Fruit fly (Drosophila melanogaster): ENCODE results near the gene Taf7.

Gene Taf7

dm6 chr3R:7894586-7894985 lies 12.5 kb upstream of the Taf7 start:
- TF ChIP-seq CG12605 (GFP tag; IDR thresholded peaks at IDR 0.05): no peak
- TF ChIP-seq CG8159 (tag; optimal IDR thresholded peaks at IDR 0.05): no peak
- TF ChIP-seq Pif1A (GFP tag; optimal IDR thresholded peaks at IDR 0.05): no peak
- TF ChIP-seq Pif1B (GFP tag; optimal IDR thresholded peaks at IDR 0.05): no peak
- no peak for TF ChIP-seq CG32121 (GFP tag; IDR thresholded peaks at IDR 0.05)
- TF ChIP-seq Snoo (tag; optimal IDR thresholded peaks at IDR 0.05): no peak
- TF ChIP-seq CG8301 (tag; optimal IDR thresholded peaks at IDR 0.05): no peak
- 0 out of 3 replicates have a peak, but pooled peaks have one; percentile 42 for TF ChIP-seq fd96Ca (GFP tag; IDR thresholded peaks at IDR 0.05)
- no peak for TF ChIP-seq CG9948 (tag; optimal IDR thresholded peaks at IDR 0.05)
- TF ChIP-seq D1 (tag; optimal IDR thresholded peaks at IDR 0.05): no peak
- TF ChIP-seq CG14655 (GFP tag; optimal IDR thresholded peaks at IDR 0.05): peak; percentile 18
- TF ChIP-seq EcR (GFP tag; optimal IDR thresholded peaks at IDR 0.05): no peak
- no peak for TF ChIP-seq CG15710 (tag; optimal IDR thresholded peaks at IDR 0.05)
- TF ChIP-seq CG17806 (tag; optimal IDR thresholded peaks at IDR 0.05): no peak
- no peak for TF ChIP-seq CG4496 (GFP tag; IDR thresholded peaks at IDR 0.05)

- TF ChIP-seq gl (tag; optimal IDR thresholded peaks at IDR 0.05): peak; percentile 82
- peak; percentile 83 for TF ChIP-seq rn (GFP tag; IDR thresholded peaks at IDR 0.05)
- TF ChIP-seq Pif1B (GFP tag; optimal IDR thresholded peaks at IDR 0.05): peak; percentile 84
- TF ChIP-seq Pif1A (GFP tag; optimal IDR thresholded peaks at IDR 0.05): peak; percentile 83
- TF ChIP-seq Ets98B (GFP tag; IDR thresholded peaks at IDR 0.05): peak; percentile 95
- peak; percentile 66 for TF ChIP-seq CG10348 (GFP tag; IDR thresholded peaks at IDR 0.05)
- no peak for TF ChIP-seq CG14655 (GFP tag; optimal IDR thresholded peaks at IDR 0.05)
- no peak for TF ChIP-seq EcR (GFP tag; optimal IDR thresholded peaks at IDR 0.05)
- peak; percentile 91 for TF ChIP-seq CG8159 (tag; optimal IDR thresholded peaks at IDR 0.05)
- no peak for TF ChIP-seq Snoo (tag; optimal IDR thresholded peaks at IDR 0.05)
- TF ChIP-seq CG32121 (GFP tag; IDR thresholded peaks at IDR 0.05): peak; percentile 95
- TF ChIP-seq CG13204 (GFP tag; optimal IDR thresholded peaks at IDR 0.05): no peak
- TF ChIP-seq D1 (tag; optimal IDR thresholded peaks at IDR 0.05): peak; percentile 80
- TF ChIP-seq CG12605 (GFP tag; IDR thresholded peaks at IDR 0.05): peak; percentile 94; the same call in 1 of the 2 replicates
- no peak for TF ChIP-seq CG34367 (tag; optimal IDR thresholded peaks at IDR 0.05)
- TF ChIP-seq CG4496 (GFP tag; IDR thresholded peaks at IDR 0.05): peak; percentile 95
- TF ChIP-seq CG9948 (tag; optimal IDR thresholded peaks at IDR 0.05): peak; percentile 86
- TF ChIP-seq CG15710 (tag; optimal IDR thresholded peaks at IDR 0.05): peak; percentile 91
- peak; percentile 91 for TF ChIP-seq CG17806 (tag; optimal IDR thresholded peaks at IDR 0.05)
- peak; percentile 80; the same call in 2 of the 3 replicates for TF ChIP-seq fd96Ca (GFP tag; IDR thresholded peaks at IDR 0.05)
- TF ChIP-seq CG8301 (tag; optimal IDR thresholded peaks at IDR 0.05): peak; percentile 94
Observed at dm6 chr3R:7895457-7895856, 11.7 kb upstream of the Taf7 start.

- TF ChIP-seq Pif1A (GFP tag; optimal IDR thresholded peaks at IDR 0.05) (no peak), CG32121 (GFP tag; IDR thresholded peaks at IDR 0.05) (no peak), D1 (tag; optimal IDR thresholded peaks at IDR 0.05) (no peak)
Observed at dm6 chr3R:7899277-7899676, 7.9 kb upstream of the Taf7 start.

- TF ChIP-seq CG4496 (GFP tag; IDR thresholded peaks at IDR 0.05) (no peak), CG8301 (tag; optimal IDR thresholded peaks at IDR 0.05) (no peak), Ets98B (GFP tag; IDR thresholded peaks at IDR 0.05) (no peak), CG14655 (GFP tag; optimal IDR thresholded peaks at IDR 0.05) (no peak), Pif1B (GFP tag; optimal IDR thresholded peaks at IDR 0.05) (no peak), CG8159 (tag; optimal IDR thresholded peaks at IDR 0.05) (no peak), fd96Ca (GFP tag; IDR thresholded peaks at IDR 0.05) (no peak), CG32121 (GFP tag; IDR thresholded peaks at IDR 0.05) (no peak)
Observed at dm6 chr3R:7902313-7902872, 4.7 kb upstream of the Taf7 start, which contains the start of gene mRpS9. mRpS9 (minus strand) TSS chr3R:7902667.

dm6 chr3R:7911482-7911881 lies 4.3 kb downstream of the Taf7 start, which contains the start of gene Prat:
Prat (minus strand) TSS chr3R:7911779.
- peak; percentile 37; the same call in 1 of the 3 replicates for TF ChIP-seq CG4496 (GFP tag; IDR thresholded peaks at IDR 0.05)
- no peak for TF ChIP-seq CG10348 (GFP tag; IDR thresholded peaks at IDR 0.05)
- peak; percentile 35 for TF ChIP-seq EcR (GFP tag; optimal IDR thresholded peaks at IDR 0.05)

dm6 chr3R:7913139-7913538 lies 6.0 kb downstream of the Taf7 start, which contains the start of gene Rfk:
Rfk (minus strand) TSS chr3R:7913290.
- TF ChIP-seq CG32121 (GFP tag; IDR thresholded peaks at IDR 0.05): no peak
- TF ChIP-seq CG8301 (tag; optimal IDR thresholded peaks at IDR 0.05): no peak
- no peak for TF ChIP-seq CG9948 (tag; optimal IDR thresholded peaks at IDR 0.05)
- no peak for TF ChIP-seq CG4496 (GFP tag; IDR thresholded peaks at IDR 0.05)
- TF ChIP-seq CG12605 (GFP tag; IDR thresholded peaks at IDR 0.05): no peak
- TF ChIP-seq Snoo (tag; optimal IDR thresholded peaks at IDR 0.05): no peak
- TF ChIP-seq CG17806 (tag; optimal IDR thresholded peaks at IDR 0.05): no peak
- TF ChIP-seq EcR (GFP tag; optimal IDR thresholded peaks at IDR 0.05): no peak
- TF ChIP-seq CG14655 (GFP tag; optimal IDR thresholded peaks at IDR 0.05): no peak
- TF ChIP-seq Ets98B (GFP tag; IDR thresholded peaks at IDR 0.05): no peak
- TF ChIP-seq rn (GFP tag; IDR thresholded peaks at IDR 0.05): no peak
- no peak for TF ChIP-seq CG10348 (GFP tag; IDR thresholded peaks at IDR 0.05)

dm6 chr3R:7913551-7913950 lies 6.4 kb downstream of the Taf7 start, which contains the start of gene kipf:
kipf (plus strand) TSS chr3R:7913851.
- TF ChIP-seq gl (tag; optimal IDR thresholded peaks at IDR 0.05): no peak
- TF ChIP-seq Pif1A (GFP tag; optimal IDR thresholded peaks at IDR 0.05): no peak
- TF ChIP-seq CG32121 (GFP tag; IDR thresholded peaks at IDR 0.05): no peak
- no peak for TF ChIP-seq CG8301 (tag; optimal IDR thresholded peaks at IDR 0.05)
- TF ChIP-seq CG15710 (tag; optimal IDR thresholded peaks at IDR 0.05): no peak
- TF ChIP-seq CG8159 (tag; optimal IDR thresholded peaks at IDR 0.05): no peak
- TF ChIP-seq D1 (tag; optimal IDR thresholded peaks at IDR 0.05): no peak
- TF ChIP-seq rn (GFP tag; IDR thresholded peaks at IDR 0.05): no peak
- TF ChIP-seq CG14655 (GFP tag; optimal IDR thresholded peaks at IDR 0.05): no peak
- no peak for TF ChIP-seq CG12605 (GFP tag; IDR thresholded peaks at IDR 0.05)
- no peak for TF ChIP-seq CG10348 (GFP tag; IDR thresholded peaks at IDR 0.05)
- TF ChIP-seq CG34367 (tag; optimal IDR thresholded peaks at IDR 0.05): no peak
- no peak for TF ChIP-seq CG17806 (tag; optimal IDR thresholded peaks at IDR 0.05)
- no peak for TF ChIP-seq Ets98B (GFP tag; IDR thresholded peaks at IDR 0.05)
- TF ChIP-seq EcR (GFP tag; optimal IDR thresholded peaks at IDR 0.05): no peak
- no peak for TF ChIP-seq CG4496 (GFP tag; IDR thresholded peaks at IDR 0.05)
- no peak for TF ChIP-seq Pif1B (GFP tag; optimal IDR thresholded peaks at IDR 0.05)
